Worm (Caenorhabditis elegans) whole organism, early embryonic: ENCODE data around the gene nhr-243.

ENCODE experiments used
- B0310.2 ChIP-seq: sonication (generic microtip); optimal IDR thresholded peaks from 2 replicates; lab custom pipeline; 2016; ENCODE audit warnings: mild to moderate bottlenecking, missing genetic modification characterization, missing compliant biosample characterization
- F13C5.2 ChIP-seq: sonication (generic microtip); optimal IDR thresholded peaks from 2 replicates; lab custom pipeline; 2017; ENCODE audit warnings: mild to moderate bottlenecking, missing genetic modification characterization, inconsistent platforms, missing compliant biosample characterization
- aly-1 ChIP-seq: sonication (generic microtip); optimal IDR thresholded peaks from 2 replicates; lab custom pipeline; 2016; ENCODE audit warnings: missing genetic modification characterization, missing compliant biosample characterization
- ama-1 ChIP-seq: fragments of 150-350 bp; optimal IDR thresholded peaks from 2 replicates; lab custom pipeline; 2014
- ceh-13 ChIP-seq: fragments of 200-800 bp; sonication (Bioruptor generic); optimal IDR thresholded peaks from 2 replicates; lab custom pipeline; 2018; ENCODE audit warnings: mild to moderate bottlenecking, missing genetic modification characterization, missing compliant biosample characterization
- ceh-36 ChIP-seq: sonication (generic microtip); optimal IDR thresholded peaks from 2 replicates; lab custom pipeline; 2016; ENCODE audit warnings: missing genetic modification characterization, inconsistent platforms, missing compliant biosample characterization
- ets-7 ChIP-seq: sonication (generic microtip); optimal IDR thresholded peaks from 2 replicates; lab custom pipeline; 2016; ENCODE audit warnings: missing genotype, missing genetic modification characterization, missing compliant biosample characterization
- flt-1 ChIP-seq: fragments of 200-800 bp; sonication (Bioruptor generic); IDR thresholded peaks from 2 replicates; pipeline ENCODE4 v1.3.6; 2022; ENCODE audit warnings: missing genetic modification characterization, missing compliant biosample characterization
- hmbx-1 ChIP-seq: sonication (generic microtip); optimal IDR thresholded peaks from 2 replicates; lab custom pipeline; 2016; ENCODE audit warnings: mild to moderate bottlenecking, missing genetic modification characterization, missing compliant biosample characterization
- hmg-4 ChIP-seq: fragments of 200-800 bp; sonication (Bioruptor generic); optimal IDR thresholded peaks from 2 replicates; lab custom pipeline; 2018; ENCODE audit warnings: mild to moderate bottlenecking, missing genetic modification characterization, missing compliant biosample characterization
- hnd-1 ChIP-seq: sonication (generic microtip); optimal IDR thresholded peaks from 2 replicates; lab custom pipeline; 2016; ENCODE audit warnings: missing genetic modification characterization, missing compliant biosample characterization
- pes-1 ChIP-seq: fragments of 200-800 bp; sonication (Bioruptor generic); IDR thresholded peaks from 2 replicates; pipeline ENCODE4 v1.3.6; 2022; ENCODE audit warnings: missing genetic modification reagents, missing genetic modification characterization, missing compliant biosample characterization
- scrt-1 ChIP-seq: fragments of 200-800 bp; sonication (Bioruptor generic); IDR thresholded peaks from 2 replicates; pipeline ENCODE4 v1.3.6; 2022; ENCODE audit warnings: missing genetic modification characterization, missing compliant biosample characterization
- sea-1 ChIP-seq: fragments of 200-800 bp; sonication (Bioruptor generic); conservative IDR thresholded peaks from 2 replicates; pipeline ENCODE4 v1.3.6; 2022; ENCODE audit warnings: missing genetic modification characterization, missing compliant biosample characterization
- tbx-11 ChIP-seq: fragments of 200-800 bp; sonication (Bioruptor generic); IDR thresholded peaks from 2 replicates; pipeline ENCODE4 v1.3.6; 2022; ENCODE audit warnings: missing genetic modification characterization, missing compliant biosample characterization
- tbx-37 ChIP-seq: fragments of 200-800 bp; sonication (Bioruptor generic); conservative IDR thresholded peaks from 2 replicates; pipeline ENCODE4 v1.3.6; 2022; ENCODE audit warnings: missing genetic modification reagents, missing genetic modification characterization, missing compliant biosample characterization
- tra-4 ChIP-seq: sonication (generic microtip); optimal IDR thresholded peaks from 2 replicates; lab custom pipeline; 2017; ENCODE audit warnings: missing genetic modification characterization, missing compliant biosample characterization

The nhr-243 gene

ce11 chrV:18900437-18900836 is at the start of gene nhr-243:
Gene nhr-243, minus strand, starts transcription at chrV:18900537.
- TF ChIP-seq hmbx-1 (no peak), flt-1 (GFP tag; lab: Robert Waterston, UW) (no peak), tbx-11 (GFP tag; lab: Robert Waterston, UW) (no peak), sea-1 (GFP tag; lab: Robert Waterston, UW) (no peak), ceh-13 (GFP tag; lab: Kevin White, UChicago) (no peak), tra-4 (tag; lab: Kevin White, UChicago) (no peak), B0310.2 (no peak), ama-1 (lab: Kevin White, UChicago) (no peak), tbx-37 (no peak)

DNA sequence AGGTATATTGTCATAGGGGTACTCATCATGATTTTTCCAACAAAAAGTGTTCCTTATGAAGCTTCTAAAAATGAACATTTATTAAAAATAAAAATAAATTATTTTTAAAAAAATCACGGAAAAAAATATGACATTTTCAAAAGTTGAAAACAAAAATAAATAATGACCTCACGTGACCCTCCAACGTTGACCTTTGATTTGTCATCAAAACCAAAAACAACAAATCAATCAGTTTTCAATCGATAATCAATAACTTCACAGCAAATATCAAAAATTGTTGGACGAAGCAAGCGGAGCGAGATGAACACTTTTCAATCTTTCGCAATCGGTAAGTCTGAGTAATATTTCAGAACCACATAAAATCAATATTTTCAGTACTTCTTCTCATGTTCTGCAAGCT is 40.0 kb upstream of the nhr-243 start, which contains the start of gene Y80D3A.8:
Gene Y80D3A.8 (plus strand): TSS at position 301 of the 400 bp plus-strand sequence.
- TF ChIP-seq sea-1 (GFP tag; lab: Robert Waterston, UW) (no peak), scrt-1 (GFP tag; lab: Robert Waterston, UW) (no peak), hmg-4 (GFP tag; lab: Kevin White, UChicago) (no peak), flt-1 (GFP tag; lab: Robert Waterston, UW) (no peak), ets-7 (tag; lab: Kevin White, UChicago) (no peak), hmbx-1 (no peak), tra-4 (tag; lab: Kevin White, UChicago) (no peak), aly-1 (no peak), hnd-1 (tag; lab: Kevin White, UChicago) (no peak), pes-1 (GFP tag; lab: Robert Waterston, UW) (no peak), ceh-36 (tag; lab: Kevin White, UChicago) (no peak), tbx-37 (no peak)

DNA sequence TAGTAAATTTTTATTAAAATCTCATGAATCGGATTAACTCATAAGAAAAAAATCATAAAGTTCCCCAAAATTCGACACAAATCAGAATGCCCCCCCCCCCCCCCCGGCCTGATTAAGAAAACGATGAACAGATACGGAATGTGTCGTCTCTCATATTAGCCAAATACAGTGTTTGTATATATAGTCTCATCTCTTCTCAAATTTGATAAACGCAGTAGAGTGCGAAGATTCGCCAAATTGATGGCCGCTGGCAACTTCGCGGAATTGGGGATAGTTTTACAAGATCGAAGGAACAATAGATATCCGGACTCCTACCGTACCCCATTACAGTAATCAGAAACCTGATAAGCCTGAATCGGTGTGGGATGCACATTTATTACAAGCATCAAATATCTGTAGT is 37.2 kb upstream of the nhr-243 start:
- TF ChIP-seq tbx-37 (no peak), ama-1 (lab: Kevin White, UChicago) (no peak), scrt-1 (GFP tag; lab: Robert Waterston, UW) (no peak), hmg-4 (GFP tag; lab: Kevin White, UChicago) (no peak), ets-7 (tag; lab: Kevin White, UChicago) (no peak), ceh-36 (tag; lab: Kevin White, UChicago) (no peak), ceh-13 (GFP tag; lab: Kevin White, UChicago) (no peak), hmbx-1 (no peak), flt-1 (GFP tag; lab: Robert Waterston, UW) (no peak), tra-4 (tag; lab: Kevin White, UChicago) (no peak), hnd-1 (tag; lab: Kevin White, UChicago) (no peak), sea-1 (GFP tag; lab: Robert Waterston, UW) (no peak), tbx-11 (GFP tag; lab: Robert Waterston, UW) (no peak), aly-1 (no peak), B0310.2 (no peak), pes-1 (GFP tag; lab: Robert Waterston, UW) (no peak)

DNA sequence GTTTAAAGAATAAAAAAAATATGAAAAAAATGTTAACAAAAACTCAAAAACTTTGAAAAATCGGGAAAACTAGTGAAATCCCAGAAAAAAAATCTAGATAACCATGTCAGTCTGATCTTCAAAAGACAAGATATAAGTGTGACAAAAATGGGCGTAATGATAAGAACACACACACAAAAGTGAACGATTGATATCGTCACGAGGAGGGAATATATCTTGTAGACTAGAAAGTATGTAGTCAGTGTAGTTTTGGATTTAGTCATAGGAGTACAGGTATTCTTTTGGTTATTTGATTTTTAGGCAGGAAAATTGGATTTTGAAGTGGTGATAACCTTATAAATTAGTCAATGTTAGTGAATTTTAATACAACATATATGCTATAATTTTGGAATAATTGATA is 34.2 kb upstream of the nhr-243 start:
- TF ChIP-seq scrt-1 (GFP tag; lab: Robert Waterston, UW): no peak
- TF ChIP-seq hmbx-1: no peak
- no peak for TF ChIP-seq ceh-36 (tag; lab: Kevin White, UChicago)
- no peak for TF ChIP-seq tra-4 (tag; lab: Kevin White, UChicago)
- TF ChIP-seq ama-1 (lab: Kevin White, UChicago): no peak
- no peak for TF ChIP-seq tbx-37
- TF ChIP-seq pes-1 (GFP tag; lab: Robert Waterston, UW): no peak
- TF ChIP-seq ets-7 (tag; lab: Kevin White, UChicago): no peak
- no peak for TF ChIP-seq flt-1 (GFP tag; lab: Robert Waterston, UW)
- TF ChIP-seq sea-1 (GFP tag; lab: Robert Waterston, UW): no peak
- TF ChIP-seq tbx-11 (GFP tag; lab: Robert Waterston, UW): no peak
- no peak for TF ChIP-seq hnd-1 (tag; lab: Kevin White, UChicago)
- TF ChIP-seq F13C5.2 (tag; lab: Kevin White, UChicago): no peak
- no peak for TF ChIP-seq ceh-13 (GFP tag; lab: Kevin White, UChicago)
- TF ChIP-seq hmg-4 (GFP tag; lab: Kevin White, UChicago): no peak
- TF ChIP-seq aly-1: no peak
- no peak for TF ChIP-seq B0310.2

DNA sequence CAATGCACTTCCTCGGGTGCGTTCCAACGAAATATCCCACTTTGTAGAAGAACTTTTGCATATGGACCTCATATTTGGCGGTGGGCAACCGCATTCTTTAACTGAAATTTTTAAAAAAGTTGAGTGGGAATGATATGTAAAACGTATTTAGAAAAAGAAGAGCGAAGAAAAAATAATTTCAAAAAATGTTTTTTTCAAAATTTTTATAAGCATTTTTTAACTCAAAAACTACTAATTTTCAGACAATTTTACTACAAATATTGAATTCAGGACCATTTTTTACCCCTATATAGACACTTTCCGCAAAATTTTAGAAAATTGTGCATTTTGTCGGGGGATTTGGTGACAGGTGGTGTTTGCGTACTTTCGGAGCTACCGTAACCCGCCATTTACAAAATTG is 30.9 kb upstream of the nhr-243 start, which contains the start of gene ptr-22:
Gene ptr-22 (minus strand): TSS at position 101 of the 400 bp plus-strand sequence.
- TF ChIP-seq ets-7 (tag; lab: Kevin White, UChicago): no peak
- no peak for TF ChIP-seq hmbx-1
- no peak for TF ChIP-seq tbx-11 (GFP tag; lab: Robert Waterston, UW)

ce11 chrV:18930748-18931147 is 30.4 kb upstream of the nhr-243 start:
- TF ChIP-seq aly-1 (no peak), F13C5.2 (tag; lab: Kevin White, UChicago) (no peak), tbx-11 (GFP tag; lab: Robert Waterston, UW) (no peak), sea-1 (GFP tag; lab: Robert Waterston, UW) (no peak), tbx-37 (no peak), pes-1 (GFP tag; lab: Robert Waterston, UW) (no peak), ets-7 (tag; lab: Kevin White, UChicago) (no peak), B0310.2 (no peak), ceh-13 (GFP tag; lab: Kevin White, UChicago) (no peak), scrt-1 (GFP tag; lab: Robert Waterston, UW) (no peak)

DNA sequence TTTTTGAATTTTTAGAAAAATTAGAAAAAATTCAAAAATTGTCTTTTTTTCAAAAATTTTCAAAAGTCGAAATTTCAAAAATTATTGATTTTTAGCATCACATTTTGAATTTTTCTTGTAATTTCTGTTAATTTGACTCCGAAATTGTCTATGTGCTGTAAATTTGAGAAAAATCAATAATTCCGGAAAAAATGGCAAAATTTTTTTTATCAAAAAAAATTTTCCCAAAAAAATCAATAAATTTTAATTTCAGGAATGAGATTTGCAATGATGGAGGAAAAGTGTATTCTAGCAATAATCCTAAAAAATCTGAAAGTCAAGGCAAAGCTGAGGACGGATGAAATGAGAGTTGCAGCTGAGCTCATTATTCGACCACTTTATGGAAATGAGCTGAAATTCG is 17.1 kb upstream of the nhr-243 start:
- TF ChIP-seq tra-4 (tag; lab: Kevin White, UChicago) (no peak), aly-1 (no peak), F13C5.2 (tag; lab: Kevin White, UChicago) (no peak), ama-1 (lab: Kevin White, UChicago) (no peak), sea-1 (GFP tag; lab: Robert Waterston, UW) (no peak), pes-1 (GFP tag; lab: Robert Waterston, UW) (no peak), flt-1 (GFP tag; lab: Robert Waterston, UW) (no peak), ceh-36 (tag; lab: Kevin White, UChicago) (no peak), hmbx-1 (no peak), B0310.2 (no peak), hnd-1 (tag; lab: Kevin White, UChicago) (no peak), scrt-1 (GFP tag; lab: Robert Waterston, UW) (no peak), tbx-11 (GFP tag; lab: Robert Waterston, UW) (no peak), hmg-4 (GFP tag; lab: Kevin White, UChicago) (no peak), ets-7 (tag; lab: Kevin White, UChicago) (no peak)
